Worm (Caenorhabditis elegans) whole organism, early embryonic: ENCODE results near the gene C27D6.3.

Experiments used
- B0310.2 ChIP-seq: sonication (generic microtip); optimal IDR thresholded peaks from 2 replicates; lab custom pipeline; 2016; ENCODE audit warnings: mild to moderate bottlenecking, missing genetic modification characterization, missing compliant biosample characterization
- F13C5.2 ChIP-seq: sonication (generic microtip); optimal IDR thresholded peaks from 2 replicates; lab custom pipeline; 2017; ENCODE audit warnings: mild to moderate bottlenecking, missing genetic modification characterization, inconsistent platforms, missing compliant biosample characterization
- aly-1 ChIP-seq: sonication (generic microtip); optimal IDR thresholded peaks from 2 replicates; lab custom pipeline; 2016; ENCODE audit warnings: missing genetic modification characterization, missing compliant biosample characterization
- ama-1 ChIP-seq: fragments of 150-350 bp; optimal IDR thresholded peaks from 2 replicates; lab custom pipeline; 2014
- ceh-13 ChIP-seq: fragments of 200-800 bp; sonication (Bioruptor generic); optimal IDR thresholded peaks from 2 replicates; lab custom pipeline; 2018; ENCODE audit warnings: mild to moderate bottlenecking, missing genetic modification characterization, missing compliant biosample characterization
- ceh-36 ChIP-seq: sonication (generic microtip); optimal IDR thresholded peaks from 2 replicates; lab custom pipeline; 2016; ENCODE audit warnings: missing genetic modification characterization, inconsistent platforms, missing compliant biosample characterization
- ets-7 ChIP-seq: sonication (generic microtip); optimal IDR thresholded peaks from 2 replicates; lab custom pipeline; 2016; ENCODE audit warnings: missing genotype, missing genetic modification characterization, missing compliant biosample characterization
- flt-1 ChIP-seq: fragments of 200-800 bp; sonication (Bioruptor generic); IDR thresholded peaks from 2 replicates; pipeline ENCODE4 v1.3.6; 2022; ENCODE audit warnings: missing genetic modification characterization, missing compliant biosample characterization
- hmbx-1 ChIP-seq: sonication (generic microtip); optimal IDR thresholded peaks from 2 replicates; lab custom pipeline; 2016; ENCODE audit warnings: mild to moderate bottlenecking, missing genetic modification characterization, missing compliant biosample characterization
- hmg-4 ChIP-seq: fragments of 200-800 bp; sonication (Bioruptor generic); optimal IDR thresholded peaks from 2 replicates; lab custom pipeline; 2018; ENCODE audit warnings: mild to moderate bottlenecking, missing genetic modification characterization, missing compliant biosample characterization
- hnd-1 ChIP-seq: sonication (generic microtip); optimal IDR thresholded peaks from 2 replicates; lab custom pipeline; 2016; ENCODE audit warnings: missing genetic modification characterization, missing compliant biosample characterization
- pes-1 ChIP-seq: fragments of 200-800 bp; sonication (Bioruptor generic); IDR thresholded peaks from 2 replicates; pipeline ENCODE4 v1.3.6; 2022; ENCODE audit warnings: missing genetic modification reagents, missing genetic modification characterization, missing compliant biosample characterization
- scrt-1 ChIP-seq: fragments of 200-800 bp; sonication (Bioruptor generic); IDR thresholded peaks from 2 replicates; pipeline ENCODE4 v1.3.6; 2022; ENCODE audit warnings: missing genetic modification characterization, missing compliant biosample characterization
- sea-1 ChIP-seq: fragments of 200-800 bp; sonication (Bioruptor generic); conservative IDR thresholded peaks from 2 replicates; pipeline ENCODE4 v1.3.6; 2022; ENCODE audit warnings: missing genetic modification characterization, missing compliant biosample characterization
- tbx-11 ChIP-seq: fragments of 200-800 bp; sonication (Bioruptor generic); IDR thresholded peaks from 2 replicates; pipeline ENCODE4 v1.3.6; 2022; ENCODE audit warnings: missing genetic modification characterization, missing compliant biosample characterization
- tbx-37 ChIP-seq: fragments of 200-800 bp; sonication (Bioruptor generic); conservative IDR thresholded peaks from 2 replicates; pipeline ENCODE4 v1.3.6; 2022; ENCODE audit warnings: missing genetic modification reagents, missing genetic modification characterization, missing compliant biosample characterization
- tra-4 ChIP-seq: sonication (generic microtip); optimal IDR thresholded peaks from 2 replicates; lab custom pipeline; 2017; ENCODE audit warnings: missing genetic modification characterization, missing compliant biosample characterization

The C27D6.3 gene

ce11 chrII:5174370-5174769 is at the start of gene C27D6.3:
TSS of gene C27D6.3 (minus strand) at chrII:5174470.
- TF ChIP-seq flt-1 (no peak), pes-1 (GFP tag; lab: Robert Waterston, UW) (no peak), sea-1 (GFP tag; lab: Robert Waterston, UW) (no peak), hnd-1 (tag; lab: Kevin White, UChicago) (no peak), ama-1 (lab: Kevin White, UChicago) (no peak), ceh-13 (GFP tag; lab: Kevin White, UChicago) (no peak), tbx-37 (no peak), aly-1 (tag; lab: Kevin White, UChicago) (no peak), hmg-4 (GFP tag; lab: Kevin White, UChicago) (no peak), B0310.2 (no peak), tra-4 (tag; lab: Kevin White, UChicago) (no peak), ets-7 (tag; lab: Kevin White, UChicago) (no peak), ceh-36 (tag; lab: Kevin White, UChicago) (no peak), tbx-11 (GFP tag; lab: Robert Waterston, UW) (no peak), F13C5.2 (no peak)

ce11 chrII:5222830-5223229 is 48.6 kb upstream of the C27D6.3 start:
- TF ChIP-seq pes-1 (GFP tag; lab: Robert Waterston, UW) (no peak), ceh-36 (tag; lab: Kevin White, UChicago) (no peak), sea-1 (GFP tag; lab: Robert Waterston, UW) (no peak), aly-1 (tag; lab: Kevin White, UChicago) (no peak), flt-1 (no peak), hnd-1 (tag; lab: Kevin White, UChicago) (no peak), tbx-11 (GFP tag; lab: Robert Waterston, UW) (no peak), tra-4 (tag; lab: Kevin White, UChicago) (no peak), hmg-4 (GFP tag; lab: Kevin White, UChicago) (no peak)

- no peak for TF ChIP-seq pes-1 (GFP tag; lab: Robert Waterston, UW)
- no peak for TF ChIP-seq scrt-1 (GFP tag; lab: Robert Waterston, UW)
- no peak for TF ChIP-seq tra-4 (tag; lab: Kevin White, UChicago)
- TF ChIP-seq aly-1 (tag; lab: Kevin White, UChicago), result no peak
- no peak for TF ChIP-seq hnd-1 (tag; lab: Kevin White, UChicago)
- no peak for TF ChIP-seq tbx-37
- TF ChIP-seq hmg-4 (GFP tag; lab: Kevin White, UChicago), result no peak
- no peak for TF ChIP-seq hmbx-1
- no peak for TF ChIP-seq ceh-36 (tag; lab: Kevin White, UChicago)
- no peak for TF ChIP-seq ama-1 (lab: Kevin White, UChicago)
- TF ChIP-seq ets-7 (tag; lab: Kevin White, UChicago), result no peak
- no peak for TF ChIP-seq sea-1 (GFP tag; lab: Robert Waterston, UW)
- TF ChIP-seq F13C5.2, result no peak
- TF ChIP-seq tbx-11 (GFP tag; lab: Robert Waterston, UW), result no peak
- no peak for TF ChIP-seq B0310.2
- no peak for TF ChIP-seq flt-1
- no peak for TF ChIP-seq ceh-13 (GFP tag; lab: Kevin White, UChicago)
These were observed 46.4 kb upstream of the C27D6.3 start for ce11 chrII:5220648-5221047.

- TF ChIP-seq ets-7 (tag; lab: Kevin White, UChicago) (no peak), sea-1 (GFP tag; lab: Robert Waterston, UW) (no peak), tbx-37 (no peak), tbx-11 (GFP tag; lab: Robert Waterston, UW) (no peak), ama-1 (lab: Kevin White, UChicago) (no peak), flt-1 (no peak), ceh-36 (tag; lab: Kevin White, UChicago) (no peak), F13C5.2 (no peak), ceh-13 (GFP tag; lab: Kevin White, UChicago) (no peak), B0310.2 (no peak), hmg-4 (GFP tag; lab: Kevin White, UChicago) (no peak), tra-4 (tag; lab: Kevin White, UChicago) (no peak), aly-1 (tag; lab: Kevin White, UChicago) (no peak)
These were observed 44.1 kb upstream of the C27D6.3 start for ce11 chrII:5218349-5218748.

- no peak for TF ChIP-seq B0310.2
- TF ChIP-seq F13C5.2, result no peak
- no peak for TF ChIP-seq sea-1 (GFP tag; lab: Robert Waterston, UW)
- TF ChIP-seq tbx-37, result no peak
- no peak for TF ChIP-seq tbx-11 (GFP tag; lab: Robert Waterston, UW)
These were observed 38.4 kb upstream of the C27D6.3 start, which contains the start of gene C34F11.1 for ce11 chrII:5212675-5213074. TSS of gene C34F11.1 (plus strand) at chrII:5212975.

ce11 chrII:5211970-5212369 is 37.7 kb upstream of the C27D6.3 start, which contains the start of gene C34F11.2:
TSS of gene C34F11.2 (plus strand) at chrII:5212270.
- no peak for TF ChIP-seq tbx-37
- TF ChIP-seq hnd-1 (tag; lab: Kevin White, UChicago), result no peak
- TF ChIP-seq sea-1 (GFP tag; lab: Robert Waterston, UW), result no peak
- no peak for TF ChIP-seq tbx-11 (GFP tag; lab: Robert Waterston, UW)
- TF ChIP-seq scrt-1 (GFP tag; lab: Robert Waterston, UW), result no peak
- no peak for TF ChIP-seq F13C5.2
- TF ChIP-seq ceh-13 (GFP tag; lab: Kevin White, UChicago), result no peak
- TF ChIP-seq pes-1 (GFP tag; lab: Robert Waterston, UW), result no peak
- no peak for TF ChIP-seq tra-4 (tag; lab: Kevin White, UChicago)
- no peak for TF ChIP-seq ceh-36 (tag; lab: Kevin White, UChicago)
- no peak for TF ChIP-seq aly-1 (tag; lab: Kevin White, UChicago)
- no peak for TF ChIP-seq ama-1 (lab: Kevin White, UChicago)
- no peak for TF ChIP-seq hmbx-1
- no peak for TF ChIP-seq B0310.2
- no peak for TF ChIP-seq ets-7 (tag; lab: Kevin White, UChicago)

ce11 chrII:5210830-5211229 is 36.6 kb upstream of the C27D6.3 start, which contains the start of gene C34F11.8:
TSS of gene C34F11.8 (minus strand) at chrII:5210964.
- TF ChIP-seq ceh-36 (tag; lab: Kevin White, UChicago) (no peak), pes-1 (GFP tag; lab: Robert Waterston, UW) (no peak)
